Worm (Caenorhabditis elegans) whole organism, early embryonic: ENCODE data around the gene Y116A8C.24.

ENCODE experiments used
- B0310.2 ChIP-seq: sonication (generic microtip); optimal IDR thresholded peaks from 2 replicates; lab custom pipeline; 2016; ENCODE audit warnings: mild to moderate bottlenecking, missing genetic modification characterization, missing compliant biosample characterization
- F13C5.2 ChIP-seq: sonication (generic microtip); optimal IDR thresholded peaks from 2 replicates; lab custom pipeline; 2017; ENCODE audit warnings: mild to moderate bottlenecking, missing genetic modification characterization, inconsistent platforms, missing compliant biosample characterization
- aly-1 ChIP-seq: sonication (generic microtip); optimal IDR thresholded peaks from 2 replicates; lab custom pipeline; 2016; ENCODE audit warnings: missing genetic modification characterization, missing compliant biosample characterization
- ama-1 ChIP-seq: fragments of 150-350 bp; optimal IDR thresholded peaks from 2 replicates; lab custom pipeline; 2014
- ceh-13 ChIP-seq: fragments of 200-800 bp; sonication (Bioruptor generic); optimal IDR thresholded peaks from 2 replicates; lab custom pipeline; 2018; ENCODE audit warnings: mild to moderate bottlenecking, missing genetic modification characterization, missing compliant biosample characterization
- ceh-36 ChIP-seq: sonication (generic microtip); optimal IDR thresholded peaks from 2 replicates; lab custom pipeline; 2016; ENCODE audit warnings: missing genetic modification characterization, inconsistent platforms, missing compliant biosample characterization
- ets-7 ChIP-seq: sonication (generic microtip); optimal IDR thresholded peaks from 2 replicates; lab custom pipeline; 2016; ENCODE audit warnings: missing genotype, missing genetic modification characterization, missing compliant biosample characterization
- flt-1 ChIP-seq: fragments of 200-800 bp; sonication (Bioruptor generic); IDR thresholded peaks from 2 replicates; pipeline ENCODE4 v1.3.6; 2022; ENCODE audit warnings: missing genetic modification characterization, missing compliant biosample characterization
- hmbx-1 ChIP-seq: sonication (generic microtip); optimal IDR thresholded peaks from 2 replicates; lab custom pipeline; 2016; ENCODE audit warnings: mild to moderate bottlenecking, missing genetic modification characterization, missing compliant biosample characterization
- hmg-4 ChIP-seq: fragments of 200-800 bp; sonication (Bioruptor generic); optimal IDR thresholded peaks from 2 replicates; lab custom pipeline; 2018; ENCODE audit warnings: mild to moderate bottlenecking, missing genetic modification characterization, missing compliant biosample characterization
- hnd-1 ChIP-seq: sonication (generic microtip); optimal IDR thresholded peaks from 2 replicates; lab custom pipeline; 2016; ENCODE audit warnings: missing genetic modification characterization, missing compliant biosample characterization
- pes-1 ChIP-seq: fragments of 200-800 bp; sonication (Bioruptor generic); IDR thresholded peaks from 2 replicates; pipeline ENCODE4 v1.3.6; 2022; ENCODE audit warnings: missing genetic modification reagents, missing genetic modification characterization, missing compliant biosample characterization
- scrt-1 ChIP-seq: fragments of 200-800 bp; sonication (Bioruptor generic); IDR thresholded peaks from 2 replicates; pipeline ENCODE4 v1.3.6; 2022; ENCODE audit warnings: missing genetic modification characterization, missing compliant biosample characterization
- sea-1 ChIP-seq: fragments of 200-800 bp; sonication (Bioruptor generic); conservative IDR thresholded peaks from 2 replicates; pipeline ENCODE4 v1.3.6; 2022; ENCODE audit warnings: missing genetic modification characterization, missing compliant biosample characterization
- tbx-11 ChIP-seq: fragments of 200-800 bp; sonication (Bioruptor generic); IDR thresholded peaks from 2 replicates; pipeline ENCODE4 v1.3.6; 2022; ENCODE audit warnings: missing genetic modification characterization, missing compliant biosample characterization
- tbx-37 ChIP-seq: fragments of 200-800 bp; sonication (Bioruptor generic); conservative IDR thresholded peaks from 2 replicates; pipeline ENCODE4 v1.3.6; 2022; ENCODE audit warnings: missing genetic modification reagents, missing genetic modification characterization, missing compliant biosample characterization
- tra-4 ChIP-seq: sonication (generic microtip); optimal IDR thresholded peaks from 2 replicates; lab custom pipeline; 2017; ENCODE audit warnings: missing genetic modification characterization, missing compliant biosample characterization

The Y116A8C.24 gene

DNA sequence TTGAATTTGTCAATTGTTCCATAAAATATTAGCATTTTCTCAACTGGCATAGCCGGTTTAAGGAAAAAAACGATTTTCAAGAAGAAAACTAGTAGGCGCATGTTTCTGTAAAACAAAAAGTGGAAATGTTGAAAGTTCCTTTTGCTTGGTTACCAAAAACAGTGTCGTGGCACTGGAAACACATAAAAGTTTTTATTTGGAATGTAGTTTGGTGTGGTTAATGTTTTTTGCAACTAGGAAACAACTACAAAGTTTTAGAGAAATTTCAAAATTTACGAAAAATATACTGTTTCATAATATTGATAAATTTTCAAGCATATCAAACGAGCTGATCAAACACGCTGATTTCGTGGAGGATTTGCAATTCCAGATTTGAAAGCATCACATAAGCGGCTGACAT lies 25.0 kb downstream of the Y116A8C.24 start, which contains the start of gene clec-195:
clec-195 (minus strand) TSS at position 101 of the 400 bp plus-strand sequence.
- TF ChIP-seq tbx-37 (GFP tag; lab: Robert Waterston, UW) (no peak), ets-7 (tag; lab: Kevin White, UChicago) (no peak), ceh-36 (tag; lab: Kevin White, UChicago) (no peak), ceh-13 (GFP tag; lab: Kevin White, UChicago) (no peak), sea-1 (GFP tag; lab: Robert Waterston, UW) (no peak), tra-4 (tag; lab: Kevin White, UChicago) (no peak), hmbx-1 (tag; lab: Kevin White, UChicago) (no peak), hnd-1 (tag; lab: Kevin White, UChicago) (no peak), hmg-4 (GFP tag; lab: Kevin White, UChicago) (no peak), tbx-11 (GFP tag; lab: Robert Waterston, UW) (no peak), B0310.2 (tag; lab: Kevin White, UChicago) (no peak), F13C5.2 (tag; lab: Kevin White, UChicago) (no peak)

DNA sequence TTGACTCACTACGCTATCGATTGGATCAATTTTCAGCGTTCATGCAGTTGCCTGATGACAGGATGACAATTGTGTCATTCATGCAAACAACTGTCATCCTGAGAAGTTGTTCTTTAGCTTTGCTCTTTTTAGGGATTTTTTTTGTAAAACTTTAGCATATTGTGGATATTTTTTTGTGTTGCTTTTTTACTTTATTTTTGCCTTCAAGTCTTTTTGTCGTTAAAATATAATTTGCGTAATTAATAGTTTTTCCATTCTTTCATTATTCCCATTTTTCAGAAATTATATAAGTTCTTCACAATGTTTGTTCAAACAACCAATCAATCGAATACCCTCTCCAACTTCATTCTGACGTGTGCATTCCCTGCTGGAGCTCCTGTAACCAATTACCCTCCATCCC lies 30.1 kb downstream of the Y116A8C.24 start, which contains the start of gene Y116A8C.20:
Y116A8C.20 (plus strand) TSS at position 301 of the 400 bp plus-strand sequence.
- no peak for TF ChIP-seq hnd-1 (tag; lab: Kevin White, UChicago)
- no peak for TF ChIP-seq ama-1
- no peak for TF ChIP-seq hmg-4 (GFP tag; lab: Kevin White, UChicago)
- TF ChIP-seq pes-1 (GFP tag; lab: Robert Waterston, UW), result no peak
- no peak for TF ChIP-seq F13C5.2 (tag; lab: Kevin White, UChicago)
- TF ChIP-seq tbx-11 (GFP tag; lab: Robert Waterston, UW), result no peak
- TF ChIP-seq tbx-37 (GFP tag; lab: Robert Waterston, UW), result no peak

DNA sequence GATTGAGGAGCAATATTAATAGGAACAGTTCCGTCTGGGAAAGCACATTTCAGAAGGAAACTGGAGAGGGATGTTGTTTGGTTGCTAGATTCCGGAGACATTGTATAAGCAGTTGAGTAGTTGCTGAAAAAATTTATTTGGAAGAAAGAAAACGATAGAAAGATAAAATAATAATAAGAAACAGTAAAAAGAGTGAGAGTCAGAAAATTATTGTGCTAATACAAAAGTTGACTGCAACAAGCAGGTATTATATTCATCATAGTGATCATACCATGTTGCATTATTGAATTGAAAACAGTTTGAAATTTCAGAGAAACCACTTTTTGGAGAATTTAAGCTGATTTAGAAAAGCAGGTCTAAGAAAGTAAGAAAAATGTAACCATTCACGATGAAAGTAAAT lies 31.1 kb downstream of the Y116A8C.24 start, which contains the start of gene Y116A8C.19:
Y116A8C.19 (minus strand) TSS at position 101 of the 400 bp plus-strand sequence.
- TF ChIP-seq hnd-1 (tag; lab: Kevin White, UChicago), result no peak
- TF ChIP-seq scrt-1 (GFP tag; lab: Robert Waterston, UW), result no peak
- TF ChIP-seq ceh-13 (GFP tag; lab: Kevin White, UChicago), result no peak
- TF ChIP-seq tra-4 (tag; lab: Kevin White, UChicago), result no peak
- TF ChIP-seq tbx-37 (GFP tag; lab: Robert Waterston, UW), result no peak
- no peak for TF ChIP-seq B0310.2 (tag; lab: Kevin White, UChicago)
- no peak for TF ChIP-seq aly-1 (tag; lab: Kevin White, UChicago)
- no peak for TF ChIP-seq ama-1
- no peak for TF ChIP-seq hmbx-1 (tag; lab: Kevin White, UChicago)
- TF ChIP-seq ets-7 (tag; lab: Kevin White, UChicago), result no peak
- TF ChIP-seq pes-1 (GFP tag; lab: Robert Waterston, UW), result no peak
- TF ChIP-seq hmg-4 (GFP tag; lab: Kevin White, UChicago), result no peak
- no peak for TF ChIP-seq sea-1 (GFP tag; lab: Robert Waterston, UW)
- TF ChIP-seq F13C5.2 (tag; lab: Kevin White, UChicago), result no peak
- TF ChIP-seq flt-1 (GFP tag; lab: Robert Waterston, UW), result no peak

DNA sequence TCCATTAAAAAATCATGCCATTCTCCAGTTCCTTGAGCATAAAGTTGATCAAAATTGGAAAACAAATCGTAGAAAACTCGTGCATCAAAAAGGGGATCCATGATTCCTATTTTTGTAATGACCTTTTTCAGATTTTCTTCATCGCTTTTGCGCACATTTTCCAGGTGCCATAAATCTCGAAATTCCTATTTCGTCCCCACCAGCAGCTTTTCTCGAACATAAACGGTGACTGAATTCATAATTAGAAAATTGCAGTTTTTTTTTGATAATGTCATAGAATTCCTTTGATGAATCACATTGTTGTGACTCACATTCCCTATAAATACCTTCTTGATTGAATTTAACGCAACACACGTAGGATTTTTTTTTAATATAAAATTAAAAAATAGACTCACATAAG lies 40.2 kb downstream of the Y116A8C.24 start, which contains the start of gene nhr-229:
nhr-229 (minus strand) TSS at position 101 of the 400 bp plus-strand sequence.
- TF ChIP-seq ceh-13 (GFP tag; lab: Kevin White, UChicago), result no peak
- no peak for TF ChIP-seq B0310.2 (tag; lab: Kevin White, UChicago)
- TF ChIP-seq F13C5.2 (tag; lab: Kevin White, UChicago), result no peak
- TF ChIP-seq sea-1 (GFP tag; lab: Robert Waterston, UW), result no peak
- TF ChIP-seq scrt-1 (GFP tag; lab: Robert Waterston, UW), result no peak
- no peak for TF ChIP-seq ets-7 (tag; lab: Kevin White, UChicago)
- TF ChIP-seq tbx-11 (GFP tag; lab: Robert Waterston, UW), result no peak
- no peak for TF ChIP-seq hnd-1 (tag; lab: Kevin White, UChicago)
- TF ChIP-seq flt-1 (GFP tag; lab: Robert Waterston, UW), result no peak
- TF ChIP-seq tra-4 (tag; lab: Kevin White, UChicago), result no peak
- no peak for TF ChIP-seq hmg-4 (GFP tag; lab: Kevin White, UChicago)
- no peak for TF ChIP-seq hmbx-1 (tag; lab: Kevin White, UChicago)
- TF ChIP-seq tbx-37 (GFP tag; lab: Robert Waterston, UW), result no peak
- TF ChIP-seq ama-1, result no peak
- no peak for TF ChIP-seq aly-1 (tag; lab: Kevin White, UChicago)
- TF ChIP-seq ceh-36 (tag; lab: Kevin White, UChicago), result no peak
- TF ChIP-seq pes-1 (GFP tag; lab: Robert Waterston, UW), result no peak

DNA sequence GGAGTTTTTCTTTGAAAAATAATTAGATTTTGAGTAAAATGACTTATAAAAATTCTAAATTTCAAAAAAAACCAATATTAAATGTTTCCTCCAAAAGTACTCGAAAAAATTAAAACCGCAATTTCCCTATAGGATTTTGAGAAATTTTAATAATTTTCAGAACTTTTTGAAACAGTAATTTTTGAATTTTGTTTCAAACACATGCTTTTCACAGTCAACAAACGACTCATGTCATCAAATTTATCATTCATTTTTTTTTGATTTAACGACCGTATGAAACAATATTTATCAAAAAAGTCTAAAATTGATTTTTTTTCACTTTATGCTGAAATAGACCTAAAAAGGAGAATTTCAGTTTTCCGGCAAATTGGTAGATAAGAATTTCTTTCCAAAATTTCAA lies 44.1 kb downstream of the Y116A8C.24 start:
- TF ChIP-seq hmg-4 (GFP tag; lab: Kevin White, UChicago), result no peak
- no peak for TF ChIP-seq B0310.2 (tag; lab: Kevin White, UChicago)
- TF ChIP-seq ceh-36 (tag; lab: Kevin White, UChicago), result no peak
- no peak for TF ChIP-seq ets-7 (tag; lab: Kevin White, UChicago)
- no peak for TF ChIP-seq scrt-1 (GFP tag; lab: Robert Waterston, UW)
- TF ChIP-seq pes-1 (GFP tag; lab: Robert Waterston, UW), result no peak
- TF ChIP-seq tbx-37 (GFP tag; lab: Robert Waterston, UW), result no peak
- TF ChIP-seq hmbx-1 (tag; lab: Kevin White, UChicago), result no peak

DNA sequence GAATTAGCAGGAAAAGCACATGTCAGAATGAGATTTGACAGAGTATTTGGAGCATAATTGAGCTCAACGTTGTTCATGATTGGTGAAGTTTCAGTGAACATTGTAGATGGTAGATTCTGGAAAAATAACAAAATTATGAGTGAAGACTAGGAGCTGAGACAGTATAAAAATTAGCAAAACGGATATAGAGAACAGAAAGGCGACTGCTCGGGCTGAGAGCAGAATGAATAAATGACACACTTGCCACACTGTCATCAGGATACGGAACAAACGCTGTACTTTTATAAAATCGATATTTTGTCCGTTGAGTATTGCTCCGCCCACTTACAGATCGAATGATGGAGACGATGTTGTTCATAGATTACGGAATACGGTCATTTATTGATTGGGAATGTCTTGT lies 45.7 kb downstream of the Y116A8C.24 start, which contains the start of gene dct-13:
dct-13 (minus strand) TSS at position 101 of the 400 bp plus-strand sequence.
- TF ChIP-seq aly-1 (tag; lab: Kevin White, UChicago) (no peak), ama-1 (no peak), hmg-4 (GFP tag; lab: Kevin White, UChicago) (no peak), tra-4 (tag; lab: Kevin White, UChicago) (no peak), hmbx-1 (tag; lab: Kevin White, UChicago) (no peak), B0310.2 (tag; lab: Kevin White, UChicago) (no peak), tbx-37 (GFP tag; lab: Robert Waterston, UW) (no peak), flt-1 (GFP tag; lab: Robert Waterston, UW) (no peak), ceh-36 (tag; lab: Kevin White, UChicago) (no peak)
